Fruit fly (Drosophila melanogaster) whole organism, prepupa: ENCODE results near the gene CG14183.

ENCODE experiments used
- Blimp-1 ChIP-seq: fragments of 200-800 bp; sonication (Bioruptor generic); optimal IDR thresholded peaks from 3 replicates; lab custom pipeline; 2017; ENCODE audit warnings: missing biosample characterization, missing genetic modification characterization, mild to moderate bottlenecking, moderate library complexity, missing genetic modification reagents
- CG10631 ChIP-seq: fragments of 200-800 bp; sonication (Bioruptor generic); optimal IDR thresholded peaks from 2 replicates; lab custom pipeline; 2016; ENCODE audit warnings: missing biosample characterization, missing genetic modification characterization
- CG10669 ChIP-seq: fragments of 200-800 bp; sonication (Bioruptor generic); optimal IDR thresholded peaks from 3 replicates; lab custom pipeline; 2018; ENCODE audit warnings: missing biosample characterization, mild to moderate bottlenecking, missing genetic modification characterization, moderate library complexity
- CG11294 ChIP-seq: fragments of 200-800 bp; sonication (Bioruptor generic); IDR thresholded peaks from 2 replicates; pipeline ENCODE4 v1.3.6; 2022; ENCODE audit warnings: missing biosample characterization, missing genetic modification characterization
- CG11902 ChIP-seq: fragments of 200-800 bp; sonication (Bioruptor generic); optimal IDR thresholded peaks from 3 replicates; lab custom pipeline; 2016; ENCODE audit warnings: missing biosample characterization, missing genetic modification characterization
- CG3032 ChIP-seq: fragments of 200-800 bp; optimal IDR thresholded peaks from 2 replicates; lab custom pipeline; 2019; ENCODE audit warnings: missing biosample characterization, mild to moderate bottlenecking, missing genetic modification characterization, moderate library complexity
- CG31627 ChIP-seq: fragments of 200-800 bp; sonication (Bioruptor generic); optimal IDR thresholded peaks from 3 replicates; lab custom pipeline; 2016; ENCODE audit warnings: missing biosample characterization, missing genetic modification characterization
- CG32006 ChIP-seq: fragments of 200-800 bp; sonication (Bioruptor generic); optimal IDR thresholded peaks from 3 replicates; lab custom pipeline; 2017; ENCODE audit warnings: missing biosample characterization, mild to moderate bottlenecking, missing genetic modification characterization
- CG3919 ChIP-seq: fragments of 200-800 bp; sonication (Bioruptor generic); optimal IDR thresholded peaks from 3 replicates; lab custom pipeline; 2016; ENCODE audit warnings: missing biosample characterization, missing genetic modification characterization
- CG4318 ChIP-seq: fragments of 200-800 bp; sonication (Bioruptor generic); optimal IDR thresholded peaks from 3 replicates; lab custom pipeline; 2017; ENCODE audit warnings: missing biosample characterization, mild to moderate bottlenecking, missing genetic modification characterization
- CG6276 ChIP-seq: fragments of 200-800 bp; sonication (Bioruptor generic); optimal IDR thresholded peaks from 2 replicates; lab custom pipeline; 2017; ENCODE audit warnings: missing biosample characterization, mild to moderate bottlenecking, missing genetic modification characterization
- CG6792 ChIP-seq: fragments of 200-800 bp; sonication (Bioruptor generic); optimal IDR thresholded peaks from 3 replicates; lab custom pipeline; 2016; ENCODE audit warnings: missing biosample characterization, missing genetic modification characterization
- CG6854 ChIP-seq: fragments of 200-800 bp; sonication (Bioruptor generic); optimal IDR thresholded peaks from 2 replicates; lab custom pipeline; 2017; ENCODE audit warnings: missing biosample characterization, mild to moderate bottlenecking, missing genetic modification characterization
- CG7368 ChIP-seq: fragments of 200-800 bp; sonication (Bioruptor generic); optimal IDR thresholded peaks from 3 replicates; lab custom pipeline; 2016; ENCODE audit warnings: missing biosample characterization, missing genetic modification characterization
- CG8319 ChIP-seq: fragments of 200-800 bp; sonication (Bioruptor generic); optimal IDR thresholded peaks from 3 replicates; lab custom pipeline; 2016; ENCODE audit warnings: missing biosample characterization, missing genetic modification characterization
- CG8632 ChIP-seq: fragments of 200-800 bp; sonication (Bioruptor generic); optimal IDR thresholded peaks from 3 replicates; lab custom pipeline; 2016; ENCODE audit warnings: missing biosample characterization, missing genetic modification characterization
- CG9139 ChIP-seq: fragments of 200-800 bp; sonication (Bioruptor generic); optimal IDR thresholded peaks from 3 replicates; lab custom pipeline; 2017; ENCODE audit warnings: missing biosample characterization, mild to moderate bottlenecking, missing genetic modification characterization
- Eip78C ChIP-seq: fragments of 200-800 bp; sonication (Bioruptor generic); peaks from one replicate; lab custom pipeline; 2016; ENCODE audit warnings: missing biosample characterization, missing genetic modification characterization
- Eip93F ChIP-seq: fragments of 200-800 bp; sonication (Bioruptor generic); optimal IDR thresholded peaks from 2 replicates; lab custom pipeline; 2016; ENCODE audit warnings: missing biosample characterization, mild to moderate bottlenecking, missing genetic modification characterization
- Ets96B ChIP-seq: fragments of 200-800 bp; optimal IDR thresholded peaks from 2 replicates; lab custom pipeline; 2019; ENCODE audit warnings: missing biosample characterization, mild to moderate bottlenecking, missing genetic modification characterization, moderate library complexity
- Gug ChIP-seq: fragments of 200-800 bp; sonication (Bioruptor generic); IDR thresholded peaks from 2 replicates; pipeline ENCODE4 v1.3.6; 2022; ENCODE audit warnings: missing biosample characterization, missing genetic modification characterization
- Hr38 ChIP-seq: sonication (Bioruptor generic); optimal IDR thresholded peaks from 2 replicates; lab custom pipeline; 2016; ENCODE audit warnings: missing biosample characterization, missing genetic modification characterization
- Hr4 ChIP-seq: fragments of 200-800 bp; sonication (Bioruptor generic); optimal IDR thresholded peaks from 3 replicates; lab custom pipeline; 2016; ENCODE audit warnings: missing biosample characterization, missing genetic modification characterization
- Met ChIP-seq: fragments of 200-800 bp; sonication (Bioruptor generic); optimal IDR thresholded peaks from 3 replicates; lab custom pipeline; 2016; ENCODE audit warnings: missing biosample characterization, missing genetic modification characterization
- Smox ChIP-seq: fragments of 200-800 bp; sonication (Bioruptor generic); optimal IDR thresholded peaks from 3 replicates; lab custom pipeline; 2016; ENCODE audit warnings: missing biosample characterization, missing genetic modification characterization
- Sox102F ChIP-seq: fragments of 200-800 bp; sonication (Bioruptor generic); optimal IDR thresholded peaks from 2 replicates; lab custom pipeline; 2016; ENCODE audit warnings: missing biosample characterization, mild to moderate bottlenecking, missing genetic modification characterization
- acj6 ChIP-seq: fragments of 200-800 bp; sonication (Bioruptor generic); optimal IDR thresholded peaks from 3 replicates; lab custom pipeline; 2016; ENCODE audit warnings: missing biosample characterization, missing genetic modification characterization
- cyc ChIP-seq: fragments of 200-800 bp; sonication (Bioruptor generic); optimal IDR thresholded peaks from 3 replicates; lab custom pipeline; 2016; ENCODE audit warnings: missing biosample characterization, missing genetic modification characterization
- dac ChIP-seq: fragments of 200-800 bp; sonication (Bioruptor generic); optimal IDR thresholded peaks from 2 replicates; lab custom pipeline; 2017; ENCODE audit warnings: missing biosample characterization, mild to moderate bottlenecking, missing genetic modification characterization
- eg ChIP-seq: fragments of 200-800 bp; sonication (Bioruptor generic); IDR thresholded peaks from 3 replicates; pipeline ENCODE4 v1.3.6; 2022; ENCODE audit warnings: missing biosample characterization, missing genetic modification characterization
- fd85E ChIP-seq: fragments of 200-800 bp; sonication (Bioruptor generic); optimal IDR thresholded peaks from 3 replicates; lab custom pipeline; 2016; ENCODE audit warnings: missing biosample characterization, missing genetic modification characterization
- lz ChIP-seq: fragments of 200-800 bp; sonication (Bioruptor generic); optimal IDR thresholded peaks from 3 replicates; lab custom pipeline; 2016; ENCODE audit warnings: missing biosample characterization, missing genetic modification characterization
- spab ChIP-seq: fragments of 200-800 bp; sonication (Bioruptor generic); optimal IDR thresholded peaks from 2 replicates; lab custom pipeline; 2017; ENCODE audit warnings: missing biosample characterization, mild to moderate bottlenecking, missing genetic modification characterization, missing genetic modification reagents
- topi ChIP-seq: fragments of 200-800 bp; sonication (Bioruptor generic); optimal IDR thresholded peaks from 3 replicates; lab custom pipeline; 2016; ENCODE audit warnings: missing biosample characterization, missing genetic modification characterization
- vri ChIP-seq: fragments of 200-800 bp; sonication (Bioruptor generic); optimal IDR thresholded peaks from 3 replicates; lab custom pipeline; 2016; ENCODE audit warnings: missing biosample characterization, mild to moderate bottlenecking, missing genetic modification characterization

Gene CG14183

DNA sequence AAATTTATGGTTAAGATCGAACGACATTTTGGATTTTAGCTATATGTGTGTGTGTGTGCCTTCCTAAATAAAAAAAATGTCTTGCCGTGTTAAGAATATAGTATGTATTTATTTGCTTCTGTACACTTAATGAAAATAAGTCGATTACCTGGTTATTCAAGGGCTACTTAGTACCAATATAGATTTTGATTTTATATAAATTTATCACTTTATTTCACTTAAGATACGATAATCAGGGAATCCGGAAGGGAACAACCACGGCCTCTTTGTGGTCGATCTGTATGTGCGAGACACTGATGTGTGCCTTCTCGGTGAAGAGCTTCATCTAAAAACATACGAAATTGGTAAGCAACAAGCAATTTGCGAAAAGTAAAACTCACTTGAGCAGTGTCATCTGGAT lies at the start of gene CG14183:
CG14183 (minus strand) TSS at position 101 of the 400 bp plus-strand sequence.
- TF ChIP-seq topi (GFP tag; lab: Kevin White, UChicago): no peak
- no peak for TF ChIP-seq CG11902 (GFP tag; lab: Kevin White, UChicago)
- no peak for TF ChIP-seq CG11294
- no peak for TF ChIP-seq cyc (GFP tag; lab: Kevin White, UChicago)
- TF ChIP-seq Gug: no peak
- no peak for TF ChIP-seq CG6792 (GFP tag; lab: Kevin White, UChicago)
- no peak for TF ChIP-seq Ets96B (tag; lab: Kevin White, UChicago)
- TF ChIP-seq CG32006 (GFP tag; lab: Kevin White, UChicago): no peak
- no peak for TF ChIP-seq CG7368 (GFP tag; lab: Kevin White, UChicago)
- no peak for TF ChIP-seq CG8319 (GFP tag; lab: Kevin White, UChicago)
- TF ChIP-seq CG3032 (tag; lab: Kevin White, UChicago): no peak
- TF ChIP-seq lz: no peak
- TF ChIP-seq Hr38 (GFP tag; lab: Kevin White, UChicago): no peak

dm6 chr3L:20062546-20062945 lies 34.9 kb upstream of the CG14183 start:
- TF ChIP-seq CG6276 (no peak), Eip93F (GFP tag; lab: Kevin White, UChicago) (no peak), CG9139 (GFP tag; lab: Kevin White, UChicago) (no peak), cyc (GFP tag; lab: Kevin White, UChicago) (no peak), CG10669 (GFP tag; lab: Kevin White, UChicago) (no peak), dac (GFP tag; lab: Kevin White, UChicago) (no peak), CG3919 (GFP tag; lab: Kevin White, UChicago) (no peak), Eip78C (GFP tag; lab: Kevin White, UChicago) (no peak), Gug (no peak), CG32006 (GFP tag; lab: Kevin White, UChicago) (no peak), CG11294 (no peak), CG31627 (GFP tag; lab: Kevin White, UChicago) (no peak), Hr38 (GFP tag; lab: Kevin White, UChicago) (no peak), acj6 (GFP tag; lab: Kevin White, UChicago) (no peak), eg (GFP tag; lab: Robert Waterston, UW) (no peak), fd85E (GFP tag; lab: Kevin White, UChicago) (no peak), CG8632 (GFP tag; lab: Kevin White, UChicago) (no peak), Hr4 (GFP tag; lab: Kevin White, UChicago) (no peak)

DNA sequence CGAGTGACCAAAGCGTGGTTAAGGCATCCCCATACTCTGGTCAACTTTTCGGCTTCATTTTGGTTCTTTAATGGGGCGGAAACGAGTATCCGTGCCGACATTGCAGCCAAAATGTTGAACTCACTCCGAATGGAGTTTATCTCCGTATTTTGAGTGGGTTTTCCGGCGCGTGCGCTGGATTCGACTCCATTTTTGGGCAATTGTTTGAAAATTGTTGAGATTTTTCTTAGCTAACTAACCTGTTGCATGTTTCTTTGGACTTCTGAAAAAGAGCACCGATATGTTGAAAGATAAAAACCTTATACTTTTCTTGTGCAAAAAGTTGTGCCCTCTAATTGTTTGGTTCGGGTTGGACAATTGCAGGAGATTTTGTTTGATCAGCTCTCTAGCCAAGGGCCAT lies 9.0 kb upstream of the CG14183 start:
- TF ChIP-seq Sox102F (GFP tag; lab: Kevin White, UChicago) (no peak), vri (GFP tag; lab: Kevin White, UChicago) (no peak), CG11902 (GFP tag; lab: Kevin White, UChicago) (no peak)
- TF ChIP-seq, all 60 proteins: peak for 0

DNA sequence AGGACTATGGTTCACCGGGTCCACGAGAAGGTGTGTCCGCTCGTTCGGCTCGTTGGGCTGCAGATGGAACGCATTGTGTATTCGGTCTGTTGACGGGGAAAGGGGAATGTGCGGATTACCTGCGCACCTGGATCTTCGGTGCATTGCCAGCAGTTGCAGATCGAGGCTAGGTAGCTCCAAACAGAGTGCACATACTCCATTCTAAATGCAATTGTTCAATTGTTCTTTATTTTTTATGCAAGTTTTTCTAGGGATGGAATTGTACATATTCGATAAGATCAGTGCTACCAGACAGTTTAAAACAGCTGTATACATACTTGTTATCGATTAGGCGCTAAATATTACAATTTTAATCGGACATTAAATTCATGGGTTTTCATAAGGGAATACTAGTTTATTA lies 1.1 kb upstream of the CG14183 start, which contains the start of gene Lamtor1:
Lamtor1 (minus strand) TSS at position 268 of the 400 bp plus-strand sequence.
- TF ChIP-seq Blimp-1 (GFP tag; lab: Kevin White, UChicago): no peak
- no peak for TF ChIP-seq CG4318 (GFP tag; lab: Kevin White, UChicago)
- no peak for TF ChIP-seq spab (GFP tag; lab: Kevin White, UChicago)
- no peak for TF ChIP-seq dac (GFP tag; lab: Kevin White, UChicago)
- TF ChIP-seq CG10631: no peak
- no peak for TF ChIP-seq CG9139 (GFP tag; lab: Kevin White, UChicago)
- no peak for TF ChIP-seq Met (GFP tag; lab: Kevin White, UChicago)
- TF ChIP-seq cyc (GFP tag; lab: Kevin White, UChicago): no peak
- no peak for TF ChIP-seq Smox (GFP tag; lab: Kevin White, UChicago)
- no peak for TF ChIP-seq CG6854 (GFP tag; lab: Kevin White, UChicago)
- no peak for TF ChIP-seq CG3919 (GFP tag; lab: Kevin White, UChicago)
